Worm (Caenorhabditis elegans): Measurements from ENCODE around the gene memi-1.

memi-1 gene

DNA sequence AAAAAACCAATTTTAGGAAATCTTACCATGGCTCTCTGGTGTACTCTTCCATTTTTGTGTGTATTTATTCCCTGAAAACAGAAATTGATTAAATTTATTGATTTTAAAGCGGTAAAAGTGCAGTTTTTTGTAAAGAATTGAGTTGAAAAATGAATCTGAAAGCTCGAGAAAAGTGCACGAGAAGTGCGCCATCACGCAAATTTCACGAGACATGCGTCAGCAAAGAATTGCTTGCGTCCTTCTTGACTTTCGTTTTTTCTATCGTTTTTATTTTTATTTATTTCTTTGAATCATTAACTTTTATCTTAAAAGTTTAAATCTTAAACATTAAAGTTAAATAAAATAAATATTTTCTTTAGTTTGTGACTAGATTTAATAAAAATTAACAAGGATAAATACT, 14.8 kb downstream of the memi-1 start, which contains the start of gene timm-17B.1 (continued):
- TF ChIP-seq unc-30 (tag; optimal IDR thresholded peaks at IDR 0.05) (no peak), dpl-1 (GFP tag; optimal IDR thresholded peaks at IDR 0.05) (peak; percentile 73 to 81 (median 81)), F16B12.6 (tag; optimal IDR thresholded peaks at IDR 0.05) (peak; percentile 55), isw-1 (GFP tag; IDR thresholded peaks at IDR 0.05) (peak; percentile 75), unc-62 (GFP tag; optimal IDR thresholded peaks at IDR 0.05) (no peak), alr-1 (tag; optimal IDR thresholded peaks at IDR 0.05; ENCODE audit: borderline replicate concordance) (no peak), nhr-20 (tag; optimal IDR thresholded peaks at IDR 0.05) (peak; percentile 73), ama-1 (optimal IDR thresholded peaks at IDR 0.05) (no peak), jun-1 (tag; optimal IDR thresholded peaks at IDR 0.05) (peak; percentile 39), unc-98 (GFP tag; IDR thresholded peaks at IDR 0.05) (no peak)

DNA sequence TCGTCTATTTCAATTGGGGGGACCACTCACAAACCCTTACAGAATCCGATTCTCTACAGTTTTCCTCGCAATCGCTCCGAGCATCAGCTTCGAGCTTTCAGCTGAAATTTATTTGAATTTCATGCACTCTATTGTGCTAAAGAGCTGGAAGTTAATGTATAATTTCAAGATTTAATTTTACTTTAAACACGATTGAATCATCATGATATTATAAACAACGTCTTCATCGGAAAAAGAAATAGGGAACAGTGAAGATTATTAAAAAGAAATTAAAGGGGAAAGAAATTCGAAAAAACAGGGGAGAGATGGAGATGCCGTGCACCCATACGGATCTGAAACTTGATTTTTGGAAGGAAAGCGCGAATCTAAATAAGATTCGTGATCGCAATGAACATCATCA, 16.1 kb downstream of the memi-1 start, which contains the start of gene hoe-1:
Gene hoe-1 (minus strand): TSS at position 101 of the 400 bp plus-strand sequence.
- no peak for TF ChIP-seq vab-15 (tag; optimal IDR thresholded peaks at IDR 0.05)
- TF ChIP-seq efl-1 (optimal IDR thresholded peaks at IDR 0.05) = no peak
- peak in 1 of 2 experiments; percentile 24 for TF ChIP-seq efl-1 (GFP tag; optimal IDR thresholded peaks at IDR 0.05 in 1 of 2)

ce11 chrIV:4742480-4742879, 17.7 kb downstream of the memi-1 start:
- TF ChIP-seq isw-1 (GFP tag; IDR thresholded peaks at IDR 0.05) (no peak), efl-1 (optimal IDR thresholded peaks at IDR 0.05) (no peak), efl-1 (GFP tag; optimal IDR thresholded peaks at IDR 0.05 in 1 of 2) (peak in 1 of 2 experiments; percentile 91)

ce11 chrIV:4737258-4737657, 23.0 kb downstream of the memi-1 start, which contains the start of gene fbxb-78:
fbxb-78 (plus strand) TSS chrIV:4737558.
- TF ChIP-seq isw-1 (GFP tag; IDR thresholded peaks at IDR 0.05) (no peak), nhr-28 (tag; optimal IDR thresholded peaks at IDR 0.05) (no peak), egl-27 (tag; optimal IDR thresholded peaks at IDR 0.05) (no peak), sox-4 (tag; optimal IDR thresholded peaks at IDR 0.05) (no peak), lin-14 (GFP tag; optimal IDR thresholded peaks at IDR 0.05) (no peak), efl-3 (GFP tag; optimal IDR thresholded peaks at IDR 0.05) (no peak), aly-2 (tag; optimal IDR thresholded peaks at IDR 0.05) (no peak), hlh-17 (GFP tag; optimal IDR thresholded peaks at IDR 0.05; ENCODE audit: borderline replicate concordance) (no peak), nhr-20 (tag; optimal IDR thresholded peaks at IDR 0.05) (no peak), mep-1 (tag; optimal IDR thresholded peaks at IDR 0.05) (no peak), mab-9 (GFP tag; IDR thresholded peaks at IDR 0.05) (no peak), zip-4 (GFP tag; optimal IDR thresholded peaks at IDR 0.05) (no peak), ceh-82 (tag; optimal IDR thresholded peaks at IDR 0.05) (no peak), nhr-12 (tag; optimal IDR thresholded peaks at IDR 0.05) (no peak), aha-1 (tag; optimal IDR thresholded peaks at IDR 0.05) (no peak), elt-3 (tag; optimal IDR thresholded peaks at IDR 0.05) (no peak), mdl-1 (tag; optimal IDR thresholded peaks at IDR 0.05) (no peak), hpl-2 (GFP tag; optimal IDR thresholded peaks at IDR 0.05) (no peak), sptf-1 (tag; optimal IDR thresholded peaks at IDR 0.05) (no peak)

DNA sequence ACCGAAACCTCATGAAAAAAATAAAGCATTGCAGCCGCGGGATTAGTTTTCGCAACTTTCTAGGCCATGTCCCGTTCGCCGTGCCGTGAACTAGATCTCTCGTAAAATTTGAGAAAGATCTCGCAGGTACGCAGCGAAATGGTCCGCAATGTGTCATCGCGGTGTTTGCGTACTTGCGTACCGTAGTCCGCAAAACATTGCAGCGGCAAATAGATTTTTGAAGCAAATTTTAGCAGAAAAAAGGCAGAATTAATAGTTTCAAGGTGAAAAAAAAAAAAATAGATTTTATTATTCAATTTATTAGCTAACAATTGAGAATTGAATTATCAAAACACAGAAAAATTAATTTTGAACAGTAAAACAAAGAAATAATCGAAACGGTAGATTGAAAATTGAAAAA, 32.3 kb downstream of the memi-1 start:
- TF ChIP-seq lin-15B (tag; optimal IDR thresholded peaks at IDR 0.05) (peak; percentile 61), ceh-82 (tag; optimal IDR thresholded peaks at IDR 0.05) (peak; percentile 36 to 44 (median 40)), unc-86 (tag; optimal IDR thresholded peaks at IDR 0.05) (peak; percentile 89), ets-5 (GFP tag; IDR thresholded peaks at IDR 0.05) (peak; percentile 75; the same call in 1 of the 2 replicates), rnt-1 (tag; optimal IDR thresholded peaks at IDR 0.05) (peak; percentile 90), xbp-1 (tag; optimal IDR thresholded peaks at IDR 0.05) (peak; percentile 89), ztf-11 (tag; optimal IDR thresholded peaks at IDR 0.05) (peak in 1 of 2 experiments; percentile 75), F16B12.6 (tag; optimal IDR thresholded peaks at IDR 0.05) (peak; percentile 74), nhr-47 (tag; optimal IDR thresholded peaks at IDR 0.05) (peak; percentile 98), mab-9 (GFP tag; IDR thresholded peaks at IDR 0.05) (peak; percentile 98), dpl-1 (GFP tag; optimal IDR thresholded peaks at IDR 0.05) (peak; percentile 58 to 73 (median 73)), lin-35 (GFP tag; optimal IDR thresholded peaks at IDR 0.05) (peak; percentile 9 to 67), fkh-8 (tag; optimal IDR thresholded peaks at IDR 0.05) (peak; percentile 91), ceh-88 (GFP tag; IDR thresholded peaks at IDR 0.05) (peak; percentile 100), dsc-1 (tag; optimal IDR thresholded peaks at IDR 0.05) (peak; percentile 93), lsy-2 (tag; optimal IDR thresholded peaks at IDR 0.05) (peak; percentile 97 to 98), fkh-10 (GFP tag; optimal IDR thresholded peaks at IDR 0.05) (peak; percentile 4), C04F5.9 (tag; optimal IDR thresholded peaks at IDR 0.05) (peak; percentile 86), ceh-90 (tag; optimal IDR thresholded peaks at IDR 0.05) (peak; percentile 64), jun-1 (tag; optimal IDR thresholded peaks at IDR 0.05) (peak; percentile 64), nhr-77 (tag; optimal IDR thresholded peaks at IDR 0.05) (peak; percentile 68)
